Worm (Caenorhabditis elegans): ENCODE measurements around the gene prp-9.
A peak's percentile ranks its signal among the peaks of the same experiment; 100 is the strongest.

The prp-9 gene

DNA sequence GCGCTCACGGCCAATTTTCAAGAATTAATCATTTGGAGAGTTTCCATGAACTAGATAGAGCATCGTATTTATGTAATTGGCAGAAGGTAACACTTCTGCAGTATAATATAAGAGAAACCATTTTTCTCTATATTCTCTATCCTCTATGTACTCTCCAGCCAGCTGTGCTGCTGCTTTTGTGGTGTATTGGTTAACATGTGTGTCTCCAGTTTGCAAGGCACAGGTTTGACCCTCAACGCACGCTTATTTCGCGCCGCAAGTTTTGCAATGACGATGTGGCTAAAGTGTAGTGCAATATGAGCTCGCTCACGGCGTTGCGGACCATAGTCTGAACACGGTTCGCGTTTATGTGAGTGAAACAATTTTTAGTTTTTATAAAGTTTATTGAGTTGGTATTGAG lies 21.8 kb upstream of the prp-9 start (continued):
- TF ChIP-seq K09A11.1 (tag; optimal IDR thresholded peaks at IDR 0.05; ENCODE audit: insufficient read depth) (peak; percentile 54), ref-2 (tag; optimal IDR thresholded peaks at IDR 0.05) (no peak), che-1 (tag; optimal IDR thresholded peaks at IDR 0.05) (peak; percentile 88), fkh-10 (GFP tag; optimal IDR thresholded peaks at IDR 0.05) (no peak), unc-86 (tag; optimal IDR thresholded peaks at IDR 0.05) (peak; percentile 80), fax-1 (tag; optimal IDR thresholded peaks at IDR 0.05) (peak; percentile 72), zip-5 (tag; optimal IDR thresholded peaks at IDR 0.05) (peak; percentile 33), ceh-31 (tag; optimal IDR thresholded peaks at IDR 0.05) (peak; percentile 66), ama-1 (optimal IDR thresholded peaks at IDR 0.05) (no peak), elt-2 (tag; optimal IDR thresholded peaks at IDR 0.05) (peak; percentile 92), eyg-1 (tag; optimal IDR thresholded peaks at IDR 0.05) (peak; percentile 83), pax-1 (tag; optimal IDR thresholded peaks at IDR 0.05) (no peak), ceh-9 (tag; optimal IDR thresholded peaks at IDR 0.05) (peak; percentile 33), C38D4.7 (GFP tag; optimal IDR thresholded peaks at IDR 0.05) (peak; percentile 78), ceh-18 (tag; optimal IDR thresholded peaks at IDR 0.05) (peak; percentile 56), ceh-34 (tag; optimal IDR thresholded peaks at IDR 0.05) (peak; percentile 90), ceh-22 (tag; optimal IDR thresholded peaks at IDR 0.05) (no peak), rnt-1 (tag; optimal IDR thresholded peaks at IDR 0.05) (peak; percentile 79), unc-42 (tag; optimal IDR thresholded peaks at IDR 0.05) (peak; percentile 6), C08G9.2 (tag; optimal IDR thresholded peaks at IDR 0.05) (peak; percentile 63), ttx-3 (tag; optimal IDR thresholded peaks at IDR 0.05) (peak; percentile 84), madf-2 (tag; optimal IDR thresholded peaks at IDR 0.05) (peak; percentile 67), tbx-2 (tag; optimal IDR thresholded peaks at IDR 0.05) (peak; percentile 88), ceh-2 (tag; optimal IDR thresholded peaks at IDR 0.05) (peak; percentile 74), gmeb-2 (tag; optimal IDR thresholded peaks at IDR 0.05) (peak; percentile 86), ceh-45 (GFP tag; IDR thresholded peaks at IDR 0.05) (peak; percentile 76; the same call in 1 of the 2 replicates), tbx-7 (tag; optimal IDR thresholded peaks at IDR 0.05) (peak; percentile 70), ceh-14 (tag; optimal IDR thresholded peaks at IDR 0.05) (peak; percentile 59), syd-9 (tag; optimal IDR thresholded peaks at IDR 0.05) (peak; percentile 78), lim-6 (tag; optimal IDR thresholded peaks at IDR 0.05) (no peak), hlh-6 (tag; optimal IDR thresholded peaks at IDR 0.05) (peak; percentile 85), ahr-1 (tag; optimal IDR thresholded peaks at IDR 0.05) (peak; percentile 75), sdc-2 (tag; optimal IDR thresholded peaks at IDR 0.05) (peak; percentile 63), T23F11.4 (GFP tag; optimal IDR thresholded peaks at IDR 0.05) (peak; percentile 61), ceh-6 (GFP tag; optimal IDR thresholded peaks at IDR 0.05) (peak; percentile 87), unc-3 (GFP tag; conservative IDR thresholded peaks at IDR 0.05) (peak; percentile 71; the same call in 1 of the 2 replicates), unc-3 (tag; optimal IDR thresholded peaks at IDR 0.05) (peak; percentile 75), hlh-13 (GFP tag; optimal IDR thresholded peaks at IDR 0.05) (peak; percentile 82), unc-55 (GFP tag; optimal IDR thresholded peaks at IDR 0.05) (no peak), nhr-232 (tag; optimal IDR thresholded peaks at IDR 0.05) (peak; percentile 65), pha-2 (tag; optimal IDR thresholded peaks at IDR 0.05) (peak; percentile 89), ceh-24 (tag; optimal IDR thresholded peaks at IDR 0.05) (peak; percentile 65), npax-4 (tag; optimal IDR thresholded peaks at IDR 0.05) (peak; percentile 55), fkh-6 (tag; optimal IDR thresholded peaks at IDR 0.05) (peak; percentile 78), pag-3 (tag; optimal IDR thresholded peaks at IDR 0.05; ENCODE audit: borderline replicate concordance) (peak; percentile 27), odd-2 (tag; optimal IDR thresholded peaks at IDR 0.05) (peak; percentile 23), ceh-30 (tag; optimal IDR thresholded peaks at IDR 0.05) (peak; percentile 28), ztf-16 (tag; optimal IDR thresholded peaks at IDR 0.05) (peak; percentile 75)
